Fruit fly (Drosophila melanogaster) whole organism, adult: Measurements from ENCODE around the gene mei-41.

Source experiments
- CG14711 ChIP-seq: fragments of 200-800 bp; sonication (Bioruptor generic); optimal IDR thresholded peaks from 2 replicates; lab custom pipeline; 2018; ENCODE audit warnings: missing biosample characterization, mild to moderate bottlenecking, missing genetic modification characterization, moderate library complexity
- CG1620 ChIP-seq: fragments of 200-800 bp; sonication (Bioruptor generic); optimal IDR thresholded peaks from 2 replicates; lab custom pipeline; 2016; ENCODE audit warnings: missing biosample characterization, missing genetic modification characterization
- Clk ChIP-seq: fragments of 200-800 bp; sonication (Bioruptor generic); optimal IDR thresholded peaks from 2 replicates; lab custom pipeline; 2017; ENCODE audit warnings: missing biosample characterization, missing genetic modification characterization
- cic ChIP-seq: fragments of 200-800 bp; sonication (Bioruptor generic); optimal IDR thresholded peaks from 2 replicates; lab custom pipeline; 2017; ENCODE audit warnings: missing biosample characterization, mild to moderate bottlenecking, missing genetic modification characterization, moderate library complexity
- pad ChIP-seq: fragments of 200-800 bp; sonication (Bioruptor generic); optimal IDR thresholded peaks from 3 replicates; lab custom pipeline; 2017; ENCODE audit warnings: missing biosample characterization, missing genetic modification characterization, mild to moderate bottlenecking, moderate library complexity, missing genetic modification reagents
- tj ChIP-seq: fragments of 200-800 bp; sonication (Bioruptor generic); optimal IDR thresholded peaks from 3 replicates; lab custom pipeline; 2017; ENCODE audit warnings: missing biosample characterization, mild to moderate bottlenecking, missing genetic modification characterization, moderate library complexity

dm6 chrX:16361306-16361705 is 30.2 kb upstream of the mei-41 start, which contains the start of gene nonA:
- no peak for TF ChIP-seq CG14711
- TF ChIP-seq CG1620 (GFP tag; lab: Kevin White, UChicago), result no peak
- TF ChIP-seq tj (GFP tag; lab: Kevin White, UChicago), result no peak
- TF ChIP-seq Clk (GFP tag; lab: Kevin White, UChicago), result no peak
- TF ChIP-seq cic (GFP tag; lab: Kevin White, UChicago), result no peak
- TF ChIP-seq pad (GFP tag; lab: Kevin White, UChicago), result no peak
